Fruit fly (Drosophila melanogaster): Measurements from ENCODE around the gene PMCA.

Gene PMCA

dm6 chr4:395505-395868 lies 36.8 kb upstream of the PMCA start, which contains the start of gene dati:
Gene dati (minus strand): TSS chr4:395605.
- TF ChIP-seq Med (GFP tag) (peak; percentile 14), CG2199 (GFP tag; IDR thresholded peaks at IDR 0.05) (0 out of 3 replicates have a peak, but pooled peaks have one; percentile 64), Fer2 (tag; optimal IDR thresholded peaks at IDR 0.05) (no peak), zen2 (GFP tag; IDR thresholded peaks at IDR 0.05; ENCODE audit: partially characterized antibody) (no peak), Awh (GFP tag; IDR thresholded peaks at IDR 0.05) (no peak)

- TF ChIP-seq lola (GFP tag; optimal IDR thresholded peaks at IDR 0.05) = no peak
- no peak for TF ChIP-seq CG6654 (GFP tag; optimal IDR thresholded peaks at IDR 0.05)
- peak; percentile 47; the same call in 1 of the 3 replicates for TF ChIP-seq CG7963 (GFP tag; IDR thresholded peaks at IDR 0.05; ENCODE audit: partially characterized antibody)
- peak; percentile 19; the same call in 1 of the 3 replicates for TF ChIP-seq CG14860 (GFP tag; IDR thresholded peaks at IDR 0.05; ENCODE audit: partially characterized antibody)
- TF ChIP-seq slou (GFP tag; optimal IDR thresholded peaks at IDR 0.05) = no peak
- TF ChIP-seq crc (GFP tag; optimal IDR thresholded peaks at IDR 0.05) = no peak
- peak; percentile 24; the same call in 1 of the 2 replicates for TF ChIP-seq bbx (GFP tag; IDR thresholded peaks at IDR 0.05; ENCODE audit: partially characterized antibody)
- no peak for TF ChIP-seq pros (GFP tag; optimal IDR thresholded peaks at IDR 0.05)
- TF ChIP-seq mld (GFP tag; IDR thresholded peaks at IDR 0.05; ENCODE audit: partially characterized antibody) = 0 out of 3 replicates have a peak, but pooled peaks have one; percentile 16
- TF ChIP-seq HLH3B (GFP tag; IDR thresholded peaks at IDR 0.05) = no peak
- TF ChIP-seq CG6791 (GFP tag; IDR thresholded peaks at IDR 0.05; ENCODE audit: partially characterized antibody) = 0 out of 3 replicates have a peak, but pooled peaks have one; percentile 53
- TF ChIP-seq NC2α (GFP tag; optimal IDR thresholded peaks at IDR 0.05) = no peak
- TF ChIP-seq HLH4C (GFP tag; IDR thresholded peaks at IDR 0.05; ENCODE audit: partially characterized antibody) = peak; percentile 17; the same call in 1 of the 3 replicates
- peak; percentile 68; the same call in 2 of the 3 replicates for TF ChIP-seq CG16813 (GFP tag; IDR thresholded peaks at IDR 0.05; ENCODE audit: partially characterized antibody)
- no peak for TF ChIP-seq CG12219 (GFP tag; optimal IDR thresholded peaks at IDR 0.05)
Measured at dm6 chr4:394455-394854, 35.7 kb upstream of the PMCA start.

dm6 chr4:393190-393799 lies 34.6 kb upstream of the PMCA start:
- peak; percentile 21 for TF ChIP-seq CG5180 (GFP tag; optimal IDR thresholded peaks at IDR 0.05)
- TF ChIP-seq D (optimal IDR thresholded peaks at IDR 0.05) = no peak
- no peak for TF ChIP-seq D (GFP tag; optimal IDR thresholded peaks at IDR 0.05)
- TF ChIP-seq da (GFP tag; optimal IDR thresholded peaks at IDR 0.05) = no peak
- TF ChIP-seq sug (tag; optimal IDR thresholded peaks at IDR 0.05) = peak; percentile 60
- TF ChIP-seq lola (GFP tag; optimal IDR thresholded peaks at IDR 0.05) = no peak
- TF ChIP-seq CG3726 (GFP tag; IDR thresholded peaks at IDR 0.05) = no peak
- peak; percentile 14 for TF ChIP-seq CG17359 (tag; optimal IDR thresholded peaks at IDR 0.05)
- no peak for TF ChIP-seq zen (tag; optimal IDR thresholded peaks at IDR 0.05)
- TF ChIP-seq CG30020 (tag; optimal IDR thresholded peaks at IDR 0.05) = no peak
- TF ChIP-seq CG3995 (GFP tag; optimal IDR thresholded peaks at IDR 0.05) = peak; percentile 50
- TF ChIP-seq vnd (GFP tag; IDR thresholded peaks at IDR 0.05; ENCODE audit: partially characterized antibody) = no peak
- TF ChIP-seq bcd (GFP tag; optimal IDR thresholded peaks at IDR 0.05) = no peak
- no peak for TF ChIP-seq phol (tag; optimal IDR thresholded peaks at IDR 0.05)
- TF ChIP-seq lmd (GFP tag; IDR thresholded peaks at IDR 0.05) = no peak
- no peak for TF ChIP-seq croc (GFP tag; conservative IDR thresholded peaks at IDR 0.05)
- TF ChIP-seq CG12071 (GFP tag; optimal IDR thresholded peaks at IDR 0.05) = no peak
- TF ChIP-seq ash1 (GFP tag; optimal IDR thresholded peaks at IDR 0.05) = no peak
- TF ChIP-seq CG2889 (GFP tag; IDR thresholded peaks at IDR 0.05) = no peak
- no peak for TF ChIP-seq tgo (GFP tag; IDR thresholded peaks at IDR 0.05)
- no peak for TF ChIP-seq CG13775 (GFP tag; optimal IDR thresholded peaks at IDR 0.05)
- no peak for TF ChIP-seq Hr3 (GFP tag; optimal IDR thresholded peaks at IDR 0.05)
- no peak for TF ChIP-seq vfl (GFP tag; optimal IDR thresholded peaks at IDR 0.05)
- TF ChIP-seq CG4328 (GFP tag; optimal IDR thresholded peaks at IDR 0.05) = no peak
- TF ChIP-seq oc (tag; optimal IDR thresholded peaks at IDR 0.05) = no peak
- TF ChIP-seq Camta (GFP tag; optimal IDR thresholded peaks at IDR 0.05) = no peak
- TF ChIP-seq pros (GFP tag; optimal IDR thresholded peaks at IDR 0.05) = peak; percentile 91
- no peak for TF ChIP-seq dati (GFP tag; IDR thresholded peaks at IDR 0.05)
- no peak for TF ChIP-seq NC2α (GFP tag; optimal IDR thresholded peaks at IDR 0.05)

Measured in whole organism, embryonic.